Worm (Caenorhabditis elegans) whole organism, early embryonic: ENCODE measurements around the gene F15B9.6.

Experiments used
- B0310.2 ChIP-seq: sonication (generic microtip); optimal IDR thresholded peaks from 2 replicates; lab custom pipeline; 2016; ENCODE audit warnings: mild to moderate bottlenecking, missing genetic modification characterization, missing compliant biosample characterization
- F13C5.2 ChIP-seq: sonication (generic microtip); optimal IDR thresholded peaks from 2 replicates; lab custom pipeline; 2017; ENCODE audit warnings: mild to moderate bottlenecking, missing genetic modification characterization, inconsistent platforms, missing compliant biosample characterization
- aly-1 ChIP-seq: sonication (generic microtip); optimal IDR thresholded peaks from 2 replicates; lab custom pipeline; 2016; ENCODE audit warnings: missing genetic modification characterization, missing compliant biosample characterization
- ama-1 ChIP-seq: fragments of 150-350 bp; optimal IDR thresholded peaks from 2 replicates; lab custom pipeline; 2014
- ceh-13 ChIP-seq: fragments of 200-800 bp; sonication (Bioruptor generic); optimal IDR thresholded peaks from 2 replicates; lab custom pipeline; 2018; ENCODE audit warnings: mild to moderate bottlenecking, missing genetic modification characterization, missing compliant biosample characterization
- ceh-36 ChIP-seq: sonication (generic microtip); optimal IDR thresholded peaks from 2 replicates; lab custom pipeline; 2016; ENCODE audit warnings: missing genetic modification characterization, inconsistent platforms, missing compliant biosample characterization
- ets-7 ChIP-seq: sonication (generic microtip); optimal IDR thresholded peaks from 2 replicates; lab custom pipeline; 2016; ENCODE audit warnings: missing genotype, missing genetic modification characterization, missing compliant biosample characterization
- flt-1 ChIP-seq: fragments of 200-800 bp; sonication (Bioruptor generic); IDR thresholded peaks from 2 replicates; pipeline ENCODE4 v1.3.6; 2022; ENCODE audit warnings: missing genetic modification characterization, missing compliant biosample characterization
- hmbx-1 ChIP-seq: sonication (generic microtip); optimal IDR thresholded peaks from 2 replicates; lab custom pipeline; 2016; ENCODE audit warnings: mild to moderate bottlenecking, missing genetic modification characterization, missing compliant biosample characterization
- hmg-4 ChIP-seq: fragments of 200-800 bp; sonication (Bioruptor generic); optimal IDR thresholded peaks from 2 replicates; lab custom pipeline; 2018; ENCODE audit warnings: mild to moderate bottlenecking, missing genetic modification characterization, missing compliant biosample characterization
- hnd-1 ChIP-seq: sonication (generic microtip); optimal IDR thresholded peaks from 2 replicates; lab custom pipeline; 2016; ENCODE audit warnings: missing genetic modification characterization, missing compliant biosample characterization
- pes-1 ChIP-seq: fragments of 200-800 bp; sonication (Bioruptor generic); IDR thresholded peaks from 2 replicates; pipeline ENCODE4 v1.3.6; 2022; ENCODE audit warnings: missing genetic modification reagents, missing genetic modification characterization, missing compliant biosample characterization
- scrt-1 ChIP-seq: fragments of 200-800 bp; sonication (Bioruptor generic); IDR thresholded peaks from 2 replicates; pipeline ENCODE4 v1.3.6; 2022; ENCODE audit warnings: missing genetic modification characterization, missing compliant biosample characterization
- sea-1 ChIP-seq: fragments of 200-800 bp; sonication (Bioruptor generic); conservative IDR thresholded peaks from 2 replicates; pipeline ENCODE4 v1.3.6; 2022; ENCODE audit warnings: missing genetic modification characterization, missing compliant biosample characterization
- tbx-11 ChIP-seq: fragments of 200-800 bp; sonication (Bioruptor generic); IDR thresholded peaks from 2 replicates; pipeline ENCODE4 v1.3.6; 2022; ENCODE audit warnings: missing genetic modification characterization, missing compliant biosample characterization
- tbx-37 ChIP-seq: fragments of 200-800 bp; sonication (Bioruptor generic); conservative IDR thresholded peaks from 2 replicates; pipeline ENCODE4 v1.3.6; 2022; ENCODE audit warnings: missing genetic modification reagents, missing genetic modification characterization, missing compliant biosample characterization
- tra-4 ChIP-seq: sonication (generic microtip); optimal IDR thresholded peaks from 2 replicates; lab custom pipeline; 2017; ENCODE audit warnings: missing genetic modification characterization, missing compliant biosample characterization

Gene F15B9.6

ce11 chrV:13020014-13020413, 6.1 kb downstream of the F15B9.6 start:
- TF ChIP-seq hmbx-1 (tag; lab: Kevin White, UChicago) (no peak), flt-1 (GFP tag; lab: Robert Waterston, UW) (no peak), pes-1 (GFP tag; lab: Robert Waterston, UW) (no peak), B0310.2 (no peak), hnd-1 (tag; lab: Kevin White, UChicago) (no peak), hmg-4 (GFP tag; lab: Kevin White, UChicago) (no peak), ets-7 (no peak), tbx-37 (GFP tag; lab: Robert Waterston, UW) (no peak), tbx-11 (GFP tag; lab: Robert Waterston, UW) (no peak), tra-4 (no peak), F13C5.2 (no peak), sea-1 (GFP tag; lab: Robert Waterston, UW) (no peak), ceh-13 (GFP tag; lab: Kevin White, UChicago) (no peak)

- TF ChIP-seq hnd-1 (tag; lab: Kevin White, UChicago) (no peak), ets-7 (no peak), pes-1 (GFP tag; lab: Robert Waterston, UW) (no peak), hmg-4 (GFP tag; lab: Kevin White, UChicago) (no peak), tbx-11 (GFP tag; lab: Robert Waterston, UW) (no peak), F13C5.2 (no peak), tbx-37 (GFP tag; lab: Robert Waterston, UW) (no peak), hmbx-1 (tag; lab: Kevin White, UChicago) (no peak), sea-1 (GFP tag; lab: Robert Waterston, UW) (no peak), ceh-36 (tag; lab: Kevin White, UChicago) (no peak), scrt-1 (GFP tag; lab: Robert Waterston, UW) (no peak), ama-1 (lab: Kevin White, UChicago) (no peak), flt-1 (GFP tag; lab: Robert Waterston, UW) (no peak), tra-4 (no peak), B0310.2 (no peak), ceh-13 (GFP tag; lab: Kevin White, UChicago) (no peak), aly-1 (tag; lab: Kevin White, UChicago) (no peak)
Measured at ce11 chrV:13020638-13021037, 6.7 kb downstream of the F15B9.6 start.

- TF ChIP-seq flt-1 (GFP tag; lab: Robert Waterston, UW) (no peak), hnd-1 (tag; lab: Kevin White, UChicago) (no peak), tbx-37 (GFP tag; lab: Robert Waterston, UW) (no peak), ama-1 (lab: Kevin White, UChicago) (no peak), pes-1 (GFP tag; lab: Robert Waterston, UW) (no peak)
Measured at ce11 chrV:13021540-13021939, 7.6 kb downstream of the F15B9.6 start.

ce11 chrV:13022265-13022664, 8.3 kb downstream of the F15B9.6 start:
- TF ChIP-seq hmg-4 (GFP tag; lab: Kevin White, UChicago) (no peak), pes-1 (GFP tag; lab: Robert Waterston, UW) (no peak), tra-4 (no peak), ceh-36 (tag; lab: Kevin White, UChicago) (no peak), scrt-1 (GFP tag; lab: Robert Waterston, UW) (no peak), F13C5.2 (no peak), hnd-1 (tag; lab: Kevin White, UChicago) (no peak), flt-1 (GFP tag; lab: Robert Waterston, UW) (no peak), ets-7 (no peak), ceh-13 (GFP tag; lab: Kevin White, UChicago) (no peak), tbx-11 (GFP tag; lab: Robert Waterston, UW) (no peak)

- TF ChIP-seq ceh-13 (GFP tag; lab: Kevin White, UChicago) (no peak), scrt-1 (GFP tag; lab: Robert Waterston, UW) (no peak), aly-1 (tag; lab: Kevin White, UChicago) (no peak), flt-1 (GFP tag; lab: Robert Waterston, UW) (no peak), pes-1 (GFP tag; lab: Robert Waterston, UW) (no peak), sea-1 (GFP tag; lab: Robert Waterston, UW) (no peak), ets-7 (no peak), ceh-36 (tag; lab: Kevin White, UChicago) (no peak), F13C5.2 (no peak), tbx-11 (GFP tag; lab: Robert Waterston, UW) (no peak), hmbx-1 (tag; lab: Kevin White, UChicago) (no peak), hnd-1 (tag; lab: Kevin White, UChicago) (no peak), tra-4 (no peak), hmg-4 (GFP tag; lab: Kevin White, UChicago) (no peak)
Measured at ce11 chrV:13024499-13024898, 10.6 kb downstream of the F15B9.6 start.

ce11 chrV:13025283-13025682, 11.3 kb downstream of the F15B9.6 start:
- TF ChIP-seq F13C5.2 (no peak), tbx-37 (GFP tag; lab: Robert Waterston, UW) (no peak), hmg-4 (GFP tag; lab: Kevin White, UChicago) (no peak), flt-1 (GFP tag; lab: Robert Waterston, UW) (no peak), hnd-1 (tag; lab: Kevin White, UChicago) (no peak), scrt-1 (GFP tag; lab: Robert Waterston, UW) (no peak), sea-1 (GFP tag; lab: Robert Waterston, UW) (no peak), tbx-11 (GFP tag; lab: Robert Waterston, UW) (no peak), B0310.2 (no peak), ets-7 (no peak), tra-4 (no peak), ceh-36 (tag; lab: Kevin White, UChicago) (no peak), aly-1 (tag; lab: Kevin White, UChicago) (no peak), ama-1 (lab: Kevin White, UChicago) (no peak), pes-1 (GFP tag; lab: Robert Waterston, UW) (no peak)

ce11 chrV:13026631-13027299, 12.8 kb downstream of the F15B9.6 start:
- TF ChIP-seq tbx-37 (GFP tag; lab: Robert Waterston, UW) (no peak), aly-1 (tag; lab: Kevin White, UChicago) (no peak), tbx-11 (GFP tag; lab: Robert Waterston, UW) (no peak), ama-1 (lab: Kevin White, UChicago) (no peak), hmg-4 (GFP tag; lab: Kevin White, UChicago) (no peak), B0310.2 (no peak), ceh-36 (tag; lab: Kevin White, UChicago) (no peak), ceh-13 (GFP tag; lab: Kevin White, UChicago) (no peak), pes-1 (GFP tag; lab: Robert Waterston, UW) (no peak), scrt-1 (GFP tag; lab: Robert Waterston, UW) (no peak), hmbx-1 (tag; lab: Kevin White, UChicago) (no peak), F13C5.2 (no peak), flt-1 (GFP tag; lab: Robert Waterston, UW) (no peak), ets-7 (no peak), hnd-1 (tag; lab: Kevin White, UChicago) (no peak)
